Worm (Caenorhabditis elegans): ENCODE data around the gene srd-33.

srd-33 gene

DNA sequence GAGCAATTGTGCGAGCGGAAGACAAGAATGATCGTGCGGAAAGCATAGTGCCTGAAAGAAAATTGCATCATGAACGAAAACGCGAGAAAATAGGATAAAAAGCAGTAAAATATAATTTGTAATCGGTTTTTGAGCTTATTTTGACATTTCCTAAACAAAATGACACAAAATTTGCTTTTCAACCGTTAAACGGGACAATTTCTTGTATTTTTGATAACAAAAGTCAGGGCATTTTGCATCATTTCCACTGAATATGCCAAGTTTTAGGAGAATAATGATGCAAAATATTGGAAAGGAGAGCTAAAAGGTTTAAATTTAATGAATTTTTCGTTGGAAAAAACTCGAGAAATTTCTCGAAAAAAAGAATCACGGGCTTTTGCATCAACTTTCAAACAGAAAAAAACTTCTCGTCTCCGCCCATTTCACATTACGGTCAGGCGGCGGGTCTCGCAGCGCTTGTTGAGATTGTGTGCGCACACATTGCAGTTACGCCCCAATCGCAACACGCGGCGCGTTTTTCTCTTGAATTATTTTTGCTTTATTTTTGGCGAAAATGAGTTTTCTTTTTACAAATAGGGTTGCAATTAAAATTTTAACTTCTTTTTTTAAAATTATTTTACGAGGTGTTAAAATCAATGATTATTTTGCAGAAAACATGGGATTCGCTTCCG lies 45.2 kb upstream of the srd-33 start, which contains the start of the genes hsp-6 and C37H5.5 (continued):
- no peak for TF ChIP-seq nhr-12 (tag; optimal IDR thresholded peaks at IDR 0.05)
- peak; percentile 79 for TF ChIP-seq gmeb-1 (tag; optimal IDR thresholded peaks at IDR 0.05)
- TF ChIP-seq sma-3 (GFP tag; optimal IDR thresholded peaks at IDR 0.05): peak; percentile 84
- no peak for TF ChIP-seq mbf-1 (tag; optimal IDR thresholded peaks at IDR 0.05)
- peak; percentile 80 for TF ChIP-seq lin-13 (GFP tag; optimal IDR thresholded peaks at IDR 0.05)

DNA sequence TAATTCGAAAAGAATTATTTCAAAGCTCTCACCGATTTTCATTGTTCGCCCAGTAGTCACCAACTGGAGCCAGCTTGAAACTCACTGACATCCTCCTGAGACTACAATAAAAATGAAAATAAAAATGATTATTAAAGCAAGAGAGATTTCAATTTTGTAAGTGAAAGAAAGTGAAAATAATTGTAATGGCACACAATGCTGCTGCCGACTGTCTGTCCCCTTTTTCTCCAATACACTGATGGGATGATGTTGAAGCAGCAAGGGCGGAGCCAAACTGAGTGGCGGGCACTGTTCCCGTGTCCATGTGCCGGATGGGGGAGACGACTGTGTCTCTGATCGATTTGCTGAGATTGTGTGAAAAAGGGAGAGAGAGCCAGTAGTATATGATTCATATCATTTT lies 37.8 kb upstream of the srd-33 start, which contains the start of gene C37H5.14:
Gene C37H5.14, minus strand, starts transcription at position 101 of the 400 bp plus-strand sequence.
- TF ChIP-seq nhr-77 (tag; optimal IDR thresholded peaks at IDR 0.05) (no peak), snpc-4 (tag; optimal IDR thresholded peaks at IDR 0.05) (no peak), C34F6.9 (tag; optimal IDR thresholded peaks at IDR 0.05) (no peak), sma-3 (GFP tag; optimal IDR thresholded peaks at IDR 0.05) (no peak), dmd-4 (tag; optimal IDR thresholded peaks at IDR 0.05) (no peak), lin-39 (tag; optimal IDR thresholded peaks at IDR 0.05) (no peak), Y55F3AM.14 (GFP tag; optimal IDR thresholded peaks at IDR 0.05) (no peak), ztf-1 (GFP tag; conservative IDR thresholded peaks at IDR 0.05) (no peak), alr-1 (tag; optimal IDR thresholded peaks at IDR 0.05) (no peak), nhr-21 (tag; optimal IDR thresholded peaks at IDR 0.05) (no peak), nhr-11 (tag; optimal IDR thresholded peaks at IDR 0.05) (no peak), R02D3.7 (tag; optimal IDR thresholded peaks at IDR 0.05) (no peak), egl-27 (tag; optimal IDR thresholded peaks at IDR 0.05) (no peak), mdl-1 (tag; optimal IDR thresholded peaks at IDR 0.05) (no peak), ZK546.5 (tag; optimal IDR thresholded peaks at IDR 0.05) (no peak), fos-1 (tag; optimal IDR thresholded peaks at IDR 0.05) (no peak), elt-1 (tag; optimal IDR thresholded peaks at IDR 0.05) (no peak), peb-1 (tag; optimal IDR thresholded peaks at IDR 0.05) (no peak), ceh-82 (tag; optimal IDR thresholded peaks at IDR 0.05) (no peak), nhr-6 (tag; optimal IDR thresholded peaks at IDR 0.05) (no peak)

ce11 chrV:4839913-4840312 lies 32.2 kb upstream of the srd-33 start, which contains the start of gene nas-9:
Gene nas-9, minus strand, starts transcription at chrV:4840013.
- TF ChIP-seq nhr-129 (tag; optimal IDR thresholded peaks at IDR 0.05) (no peak), nhr-21 (tag; optimal IDR thresholded peaks at IDR 0.05) (no peak), nhr-12 (tag; optimal IDR thresholded peaks at IDR 0.05) (no peak), ceh-16 (tag; optimal IDR thresholded peaks at IDR 0.05) (no peak), nhr-23 (tag; optimal IDR thresholded peaks at IDR 0.05) (no peak), nhr-10 (tag; optimal IDR thresholded peaks at IDR 0.05) (no peak), nhr-25 (tag; optimal IDR thresholded peaks at IDR 0.05) (no peak), fos-1 (tag; optimal IDR thresholded peaks at IDR 0.05) (no peak), sma-3 (GFP tag; optimal IDR thresholded peaks at IDR 0.05) (no peak), skn-1 (tag; optimal IDR thresholded peaks at IDR 0.05) (no peak), lsy-2 (tag; optimal IDR thresholded peaks at IDR 0.05) (no peak), ztf-1 (GFP tag; conservative IDR thresholded peaks at IDR 0.05) (no peak), C34F6.9 (tag; optimal IDR thresholded peaks at IDR 0.05) (no peak), egl-27 (tag; optimal IDR thresholded peaks at IDR 0.05) (no peak), ZK546.5 (tag; optimal IDR thresholded peaks at IDR 0.05) (no peak), ceh-82 (tag; optimal IDR thresholded peaks at IDR 0.05) (no peak), unc-62 (GFP tag; optimal IDR thresholded peaks at IDR 0.05) (no peak), F13H6.1 (tag; optimal IDR thresholded peaks at IDR 0.05) (no peak), sma-9 (GFP tag; optimal IDR thresholded peaks at IDR 0.05) (no peak), sma-9 (tag; optimal IDR thresholded peaks at IDR 0.05) (no peak)

DNA sequence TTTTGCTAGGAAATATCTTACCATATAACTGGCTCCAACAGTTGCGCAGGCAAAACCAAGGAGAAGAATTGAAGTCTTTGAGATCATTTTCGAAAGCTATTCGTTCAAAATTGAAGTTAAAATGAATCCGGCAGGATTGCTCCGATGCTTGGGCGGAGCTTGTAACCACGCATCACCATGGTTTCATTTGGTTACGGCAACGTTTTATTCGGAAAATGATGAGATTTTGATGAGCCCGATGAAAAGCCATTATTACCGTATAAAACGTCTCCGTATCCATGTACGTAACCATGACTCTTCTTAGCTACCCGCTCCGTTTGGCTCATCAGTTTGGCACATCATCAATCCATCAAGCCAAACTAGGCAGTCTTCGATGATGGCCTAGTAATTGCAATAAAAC lies 30.9 kb upstream of the srd-33 start, which contains the start of gene cwp-1:
Gene cwp-1, minus strand, starts transcription at position 101 of the 400 bp plus-strand sequence.
- TF ChIP-seq ama-1 (optimal IDR thresholded peaks at IDR 0.05): no peak
- no peak for TF ChIP-seq alr-1 (tag; optimal IDR thresholded peaks at IDR 0.05)
- no peak for TF ChIP-seq nhr-10 (tag; optimal IDR thresholded peaks at IDR 0.05)
- TF ChIP-seq peb-1 (tag; optimal IDR thresholded peaks at IDR 0.05): no peak
- no peak for TF ChIP-seq fos-1 (tag; optimal IDR thresholded peaks at IDR 0.05)
- TF ChIP-seq crh-2 (tag; optimal IDR thresholded peaks at IDR 0.05): no peak
- TF ChIP-seq C34F6.9 (tag; optimal IDR thresholded peaks at IDR 0.05): no peak
- TF ChIP-seq sma-3 (GFP tag; optimal IDR thresholded peaks at IDR 0.05): no peak
- no peak for TF ChIP-seq nhr-129 (tag; optimal IDR thresholded peaks at IDR 0.05)
- no peak for TF ChIP-seq nhr-25 (tag; optimal IDR thresholded peaks at IDR 0.05)
- no peak for TF ChIP-seq unc-39 (tag; optimal IDR thresholded peaks at IDR 0.05)
- TF ChIP-seq ztf-1 (GFP tag; conservative IDR thresholded peaks at IDR 0.05): no peak
- TF ChIP-seq mdl-1 (tag; optimal IDR thresholded peaks at IDR 0.05): no peak
- no peak for TF ChIP-seq lin-11 (tag; optimal IDR thresholded peaks at IDR 0.05)
- no peak for TF ChIP-seq unc-62 (GFP tag; optimal IDR thresholded peaks at IDR 0.05)
- TF ChIP-seq ceh-82 (tag; optimal IDR thresholded peaks at IDR 0.05): no peak
- no peak for TF ChIP-seq gmeb-1 (tag; optimal IDR thresholded peaks at IDR 0.05)
- TF ChIP-seq dmd-4 (tag; optimal IDR thresholded peaks at IDR 0.05): no peak
- no peak for TF ChIP-seq aly-2 (tag; optimal IDR thresholded peaks at IDR 0.05)

Data from whole organism, L2 larva.